Worm (Caenorhabditis elegans) whole organism, L4/young adult: ENCODE data around the gene C56E10.3.

Source experiments
- dao-5 ChIP-seq: sonication (generic microtip); optimal IDR thresholded peaks from 2 replicates; lab custom pipeline; 2016; ENCODE audit warnings: missing genotype, missing genetic modification characterization, moderate library complexity, missing compliant biosample characterization
- him-1 ChIP-seq: sonication (generic microtip); optimal IDR thresholded peaks from 2 replicates; lab custom pipeline; 2016; ENCODE audit warnings: missing genotype, missing genetic modification reagents, missing genetic modification characterization, missing compliant biosample characterization

DNA sequence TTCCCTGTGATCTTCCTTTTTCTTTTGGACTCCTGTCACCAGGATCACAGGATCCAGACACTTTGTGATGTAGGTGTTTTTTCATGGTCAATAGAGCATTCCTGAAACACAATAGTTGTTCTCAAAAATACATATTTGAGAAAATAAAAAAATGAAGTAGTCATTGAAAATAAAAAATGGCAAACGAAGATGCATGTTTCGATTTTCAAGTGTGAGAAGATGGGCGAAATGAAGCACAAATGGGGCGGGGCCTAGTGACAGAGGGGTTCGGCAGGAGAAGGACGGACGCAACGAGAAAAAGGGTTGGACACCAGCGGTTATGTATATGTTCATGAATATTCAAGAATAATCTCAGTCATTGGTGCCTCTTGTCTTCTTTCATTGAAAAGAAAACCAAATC, 44.5 kb downstream of the C56E10.3 start, which contains the start of gene F38B6.6:
- TF ChIP-seq dao-5 (tag; lab: Kevin White, UChicago), result no peak
- no peak for TF ChIP-seq him-1 (tag; lab: Kevin White, UChicago)
